In the genomic region with DNA sequence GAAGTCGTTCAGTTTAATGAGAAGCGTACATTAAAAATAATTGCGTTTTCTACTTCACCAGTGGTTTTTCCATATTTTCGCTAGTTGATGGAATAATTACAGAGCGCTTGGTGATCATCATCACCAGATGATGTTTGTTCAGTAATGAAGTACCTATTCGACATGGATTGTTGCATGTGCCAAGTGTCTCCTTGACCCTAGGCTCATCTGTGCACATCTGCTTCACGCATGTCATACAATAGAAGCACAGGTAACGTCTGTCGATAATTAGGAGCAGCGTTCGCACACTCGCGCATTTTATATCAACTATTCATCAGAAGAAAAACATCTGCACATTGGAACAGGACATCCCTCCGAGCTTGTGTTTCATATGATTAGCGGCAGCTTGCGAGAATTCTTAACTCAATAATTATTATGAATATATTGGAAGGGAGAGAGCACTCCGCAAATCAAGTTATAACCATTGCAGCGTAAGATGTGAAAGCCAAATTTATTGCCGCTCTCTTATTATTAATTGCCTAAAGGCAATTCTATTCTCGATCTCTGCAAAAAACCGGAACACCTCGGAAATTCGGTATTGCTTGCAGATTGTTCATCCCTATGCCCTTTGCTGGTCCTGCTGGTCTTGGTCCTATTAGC, we compare ENCODE assay signal across 3 worm cellular contexts.
TF ChIP-seq lines count a peak whose summit lies in the region.

No protein-coding gene starts in this region.

TF ChIP-seq in whole organism, L1 larva, 84 proteins besides CTCF, POLR2A, EP300 and RAD21:
- TF ChIP-seq nhr-85 (tag; lab: Kevin White, UChicago) (peak; percentile 21), nhr-47 (tag; optimal IDR thresholded peaks at IDR 0.05; lab: Kevin White, UChicago) (no peak), unc-62 (GFP tag; optimal IDR thresholded peaks at IDR 0.05; lab: Kevin White, UChicago) (no peak), lin-15B (tag; optimal IDR thresholded peaks at IDR 0.05; lab: Kevin White, UChicago) (no peak), ets-5 (GFP tag; IDR thresholded peaks at IDR 0.05; lab: Robert Waterston, UW) (no peak), ceh-88 (GFP tag; IDR thresholded peaks at IDR 0.05; lab: Robert Waterston, UW) (no peak)

TF ChIP-seq in whole organism, late embryonic, 69 proteins besides CTCF, POLR2A, EP300 and RAD21:
- TF ChIP-seq unc-42 (tag; optimal IDR thresholded peaks at IDR 0.05; lab: Kevin White, UChicago) (peak; percentile 94), zip-5 (tag; optimal IDR thresholded peaks at IDR 0.05; lab: Kevin White, UChicago) (no peak), lim-6 (tag; optimal IDR thresholded peaks at IDR 0.05; lab: Kevin White, UChicago) (peak; percentile 2)
TF ChIP-seq in whole organism, late embryonic: peak in this region for 2.

TF ChIP-seq in whole organism, mixed stage, embryonic, 35 proteins besides CTCF, POLR2A, EP300 and RAD21:
- TF ChIP-seq elt-1 (tag; optimal IDR thresholded peaks at IDR 0.05; lab: Kevin White, UChicago; ENCODE audit: borderline replicate concordance, insufficient read depth) (no peak), lin-13 (tag; optimal IDR thresholded peaks at IDR 0.05; lab: Kevin White, UChicago) (no peak), nhr-2 (tag; optimal IDR thresholded peaks at IDR 0.05; lab: Kevin White, UChicago) (peak; percentile 61), ces-1 (GFP tag; optimal IDR thresholded peaks at IDR 0.05; lab: Kevin White, UChicago) (peak; percentile 99), cnd-1 (tag; optimal IDR thresholded peaks at IDR 0.05; lab: Kevin White, UChicago) (peak; percentile 60), lin-32 (GFP tag; optimal IDR thresholded peaks at IDR 0.05; lab: Kevin White, UChicago) (peak; percentile 54)
